Fruit fly (Drosophila melanogaster) whole organism, embryonic: ENCODE measurements around the gene rho-5.
A peak's percentile ranks its signal among the peaks of the same experiment; 100 is the strongest.

Source experiments
- Awh ChIP-seq: fragments of 200-800 bp; sonication (Bioruptor generic); IDR thresholded peaks from 2 replicates; pipeline ENCODE4, ENCODE4 v1.3.6; 2022; ENCODE audit warnings: missing biosample characterization, missing genetic modification characterization
- CG10366 ChIP-seq: fragments of 200-800 bp; sonication (Bioruptor generic); IDR thresholded peaks from 2 replicates; pipeline ENCODE4 v1.3.6; 2022; ENCODE audit warnings: missing biosample characterization, missing genetic modification characterization
- CG10654 ChIP-seq: fragments of 200-800 bp; sonication (Bioruptor generic); optimal IDR thresholded peaks from 2 replicates; lab custom pipeline; 2016; ENCODE audit warnings: missing biosample characterization, missing genetic modification characterization
- CG11093 ChIP-seq: fragments of 200-800 bp; sonication (Bioruptor generic); IDR thresholded peaks from 3 replicates; pipeline ENCODE4 v1.3.6; 2022; ENCODE audit warnings: missing biosample characterization, missing genetic modification characterization
- CG11695 ChIP-seq: fragments of 200-800 bp; sonication (Bioruptor generic); IDR thresholded peaks from 3 replicates; pipeline ENCODE4 v1.3.6; 2022; ENCODE audit warnings: missing biosample characterization, missing genetic modification characterization
- CG12219 ChIP-seq: fragments of 200-800 bp; sonication (Bioruptor generic); optimal IDR thresholded peaks from 3 replicates; lab custom pipeline; 2018; ENCODE audit warnings: missing biosample characterization, mild to moderate bottlenecking, missing genetic modification characterization
- CG1233 ChIP-seq: fragments of 200-800 bp; sonication (Bioruptor generic); optimal IDR thresholded peaks from 4 replicates; lab custom pipeline; 2018; ENCODE audit warnings: missing biosample characterization, mild to moderate bottlenecking, missing genetic modification characterization
- CG15073 ChIP-seq: fragments of 200-800 bp; sonication (Bioruptor generic); optimal IDR thresholded peaks from 2 replicates; lab custom pipeline; 2016; ENCODE audit warnings: missing biosample characterization, missing genetic modification characterization
- CG1647 ChIP-seq: fragments of 200-800 bp; sonication (Bioruptor generic); optimal IDR thresholded peaks from 3 replicates; lab custom pipeline; 2016; ENCODE audit warnings: missing biosample characterization, missing genetic modification characterization
- CG17912 ChIP-seq: fragments of 200-800 bp; sonication (Bioruptor generic); optimal IDR thresholded peaks from 2 replicates; lab custom pipeline; 2018; ENCODE audit warnings: missing biosample characterization, mild to moderate bottlenecking, missing genetic modification characterization
- CG2199 ChIP-seq: fragments of 200-800 bp; sonication (Bioruptor generic); IDR thresholded peaks from 3 replicates; pipeline ENCODE4 v1.3.6; 2022; ENCODE audit warnings: missing biosample characterization, missing genetic modification characterization
- CG31365 ChIP-seq: fragments of 200-800 bp; sonication (Bioruptor generic); optimal IDR thresholded peaks from 2 replicates; lab custom pipeline; 2018; ENCODE audit warnings: missing biosample characterization, mild to moderate bottlenecking, missing genetic modification characterization
- CG31441 ChIP-seq: fragments of 200-800 bp; sonication (Bioruptor generic); IDR thresholded peaks from 2 replicates; pipeline ENCODE4 v1.3.6; 2022; ENCODE audit warnings: missing biosample characterization, missing genetic modification characterization
- CG32767 ChIP-seq: fragments of 200-800 bp; sonication (Bioruptor generic); IDR thresholded peaks from 2 replicates; pipeline ENCODE4 v1.3.6; 2022; ENCODE audit warnings: missing biosample characterization, missing genetic modification characterization
- CG33213 ChIP-seq: fragments of 200-800 bp; sonication (Bioruptor generic); optimal IDR thresholded peaks from 3 replicates; lab custom pipeline; 2016; ENCODE audit warnings: missing biosample characterization, missing genetic modification characterization
- CG3726 ChIP-seq: fragments of 200-800 bp; sonication (Bioruptor generic); IDR thresholded peaks from 3 replicates; pipeline ENCODE4, ENCODE4 v1.3.6; 2022; ENCODE audit warnings: missing biosample characterization, missing genetic modification characterization
- CG6813 ChIP-seq: fragments of 200-800 bp; sonication (Bioruptor generic); optimal IDR thresholded peaks from 2 replicates; lab custom pipeline; 2017; ENCODE audit warnings: missing biosample characterization, missing genetic modification characterization, mild to moderate bottlenecking, moderate library complexity, missing genetic modification reagents
- CG7556 ChIP-seq: fragments of 200-800 bp; sonication (Bioruptor generic); optimal IDR thresholded peaks from 2 replicates; lab custom pipeline; 2017; ENCODE audit warnings: missing biosample characterization, mild to moderate bottlenecking, missing genetic modification characterization
- CG9817 ChIP-seq: fragments of 200-800 bp; sonication (Bioruptor generic); optimal IDR thresholded peaks from 2 replicates; lab custom pipeline; 2018; ENCODE audit warnings: missing biosample characterization, mild to moderate bottlenecking, missing genetic modification characterization, moderate library complexity
- Dad ChIP-seq: fragments of 200-800 bp; sonication (Bioruptor generic); optimal IDR thresholded peaks from 3 replicates; lab custom pipeline; 2016; ENCODE audit warnings: missing biosample characterization, missing genetic modification characterization
- Dek ChIP-seq: fragments of 200-800 bp; sonication (Bioruptor generic); optimal IDR thresholded peaks from 3 replicates; lab custom pipeline; 2019; ENCODE audit warnings: missing biosample characterization, mild to moderate bottlenecking, missing genetic modification characterization, moderate library complexity
- Doc2 ChIP-seq: fragments of 200-800 bp; sonication (Bioruptor generic); IDR thresholded peaks from 2 replicates; pipeline ENCODE4 v1.3.6; 2022; ENCODE audit warnings: missing biosample characterization, missing genetic modification characterization
- Dp ChIP-seq: fragments of 200-800 bp; sonication (Bioruptor generic); optimal IDR thresholded peaks from 2 replicates; lab custom pipeline; 2018; ENCODE audit warnings: missing biosample characterization, mild to moderate bottlenecking, missing genetic modification characterization, moderate library complexity
- HLH4C ChIP-seq: fragments of 200-800 bp; sonication (Bioruptor generic); IDR thresholded peaks from 3 replicates; pipeline ENCODE4 v1.3.6; 2022; ENCODE audit warnings: missing biosample characterization, missing genetic modification characterization; ENCODE audit not compliant: partially characterized antibody
- Meics ChIP-seq: fragments of 200-800 bp; sonication (Bioruptor generic); optimal IDR thresholded peaks from 2 replicates; lab custom pipeline; 2017; ENCODE audit warnings: missing biosample characterization, mild to moderate bottlenecking, missing genetic modification characterization
- Mes4 ChIP-seq: fragments of 200-800 bp; sonication (Bioruptor generic); optimal IDR thresholded peaks from 2 replicates; lab custom pipeline; 2016; ENCODE audit warnings: missing biosample characterization, missing genetic modification characterization
- Nf-YC ChIP-seq: fragments of 200-800 bp; optimal IDR thresholded peaks from 3 replicates; lab custom pipeline; 2019; ENCODE audit warnings: missing biosample characterization, mild to moderate bottlenecking, missing genetic modification characterization, moderate library complexity
- Side ChIP-seq: fragments of 200-800 bp; sonication (Bioruptor generic); optimal IDR thresholded peaks from 2 replicates; lab custom pipeline; 2016; ENCODE audit warnings: missing biosample characterization, missing genetic modification characterization
- Sox100B ChIP-seq: fragments of 200-800 bp; sonication (Bioruptor generic); optimal IDR thresholded peaks from 3 replicates; lab custom pipeline; 2018; ENCODE audit warnings: missing biosample characterization, mild to moderate bottlenecking, missing genetic modification characterization
- TFAM ChIP-seq: fragments of 200-800 bp; sonication (Bioruptor generic); optimal IDR thresholded peaks from 2 replicates; lab custom pipeline; 2017; ENCODE audit warnings: missing biosample characterization, missing genetic modification characterization, inconsistent platforms
- Xbp1 ChIP-seq: fragments of 200-800 bp; sonication (Bioruptor generic); optimal IDR thresholded peaks from 3 replicates; lab custom pipeline; 2016; ENCODE audit warnings: missing biosample characterization, mild to moderate bottlenecking, missing genetic modification characterization
- ase ChIP-seq: fragments of 200-800 bp; sonication (Bioruptor generic); IDR thresholded peaks from 3 replicates; pipeline ENCODE4 v1.3.6; 2022; ENCODE audit warnings: missing biosample characterization, missing genetic modification characterization
- crol ChIP-seq: fragments of 200-800 bp; sonication (Bioruptor generic); IDR thresholded peaks from 2 replicates; pipeline ENCODE4 v1.3.6; 2022; ENCODE audit warnings: missing biosample characterization, missing genetic modification characterization
- ewg ChIP-seq: fragments of 200-800 bp; sonication (Bioruptor generic); optimal IDR thresholded peaks from 3 replicates; lab custom pipeline; 2017; ENCODE audit warnings: mild to moderate bottlenecking, missing biosample characterization, missing genetic modification reagents, missing genetic modification characterization
- gcm ChIP-seq: fragments of 200-800 bp; sonication (Bioruptor generic); optimal IDR thresholded peaks from 2 replicates; lab custom pipeline; 2019; ENCODE audit warnings: missing biosample characterization, mild to moderate bottlenecking, missing genetic modification characterization, moderate library complexity
- gcm2 ChIP-seq: fragments of 200-800 bp; sonication (Bioruptor generic); optimal IDR thresholded peaks from 2 replicates; lab custom pipeline; 2016; ENCODE audit warnings: missing biosample characterization, missing genetic modification characterization
- ham ChIP-seq: fragments of 200-800 bp; sonication (Bioruptor generic); IDR thresholded peaks from 2 replicates; pipeline ENCODE4 v1.3.6; 2022; ENCODE audit warnings: missing biosample characterization, missing genetic modification characterization
- knrl ChIP-seq: fragments of 200-800 bp; sonication (Bioruptor generic); IDR thresholded peaks from 3 replicates; pipeline ENCODE4 v1.3.6; 2022; ENCODE audit warnings: missing biosample characterization, missing genetic modification characterization; ENCODE audit not compliant: partially characterized antibody
- lbe ChIP-seq: fragments of 200-800 bp; sonication (Bioruptor generic); optimal IDR thresholded peaks from 2 replicates; lab custom pipeline; 2016; ENCODE audit warnings: missing biosample characterization, mild to moderate bottlenecking, missing genetic modification characterization
- lola ChIP-seq, 3 experiments: fragments of >200 bp in 2 of 3; fragments of 200-800 bp in 1 of 3; sonication (Bioruptor generic) in 1 of 3; optimal IDR thresholded peaks; 2 replicates each; lab custom pipeline; 2017 to 2019; ENCODE audit warnings: missing biosample characterization in 3 of 3, missing genetic modification characterization in 3 of 3, mild to moderate bottlenecking in 1 of 3, moderate library complexity in 1 of 3
- maf-S ChIP-seq: fragments of 200-800 bp; sonication (Bioruptor generic); optimal IDR thresholded peaks from 2 replicates; lab custom pipeline; 2016; ENCODE audit warnings: missing biosample characterization, missing genetic modification characterization
- ranshi ChIP-seq: fragments of 200-800 bp; sonication (Bioruptor generic); IDR thresholded peaks from 2 replicates; pipeline ENCODE4 v1.3.6; 2022; ENCODE audit warnings: missing biosample characterization, missing genetic modification characterization
- sim ChIP-seq: fragments of 200-800 bp; sonication (Bioruptor generic); IDR thresholded peaks from 2 replicates; pipeline ENCODE4 v1.3.6; 2022; ENCODE audit warnings: missing biosample characterization, missing genetic modification characterization
- slbo ChIP-seq: fragments of 200-800 bp; sonication (Bioruptor generic); IDR thresholded peaks from 2 replicates; pipeline ENCODE4 v1.3.6; 2022; ENCODE audit warnings: missing biosample characterization, missing genetic modification characterization
- sna ChIP-seq: fragments of 200-800 bp; sonication (Bioruptor generic); IDR thresholded peaks from 2 replicates; pipeline ENCODE4 v1.3.6; 2022; ENCODE audit warnings: missing biosample characterization, missing genetic modification characterization; ENCODE audit not compliant: partially characterized antibody
- vvl ChIP-seq: fragments of 200-800 bp; sonication (Bioruptor generic); IDR thresholded peaks from 2 replicates; pipeline ENCODE4 v1.3.6; 2022; ENCODE audit warnings: missing biosample characterization, missing genetic modification characterization
- wek ChIP-seq: fragments of 200-800 bp; sonication (Bioruptor generic); optimal IDR thresholded peaks from 3 replicates; lab custom pipeline; 2018; ENCODE audit warnings: missing biosample characterization, mild to moderate bottlenecking, missing genetic modification characterization, moderate library complexity
- wor ChIP-seq: fragments of 200-800 bp; sonication (Bioruptor generic); IDR thresholded peaks from 2 replicates; pipeline ENCODE4 v1.3.6; 2022; ENCODE audit warnings: missing biosample characterization, missing genetic modification characterization

Gene rho-5

DNA sequence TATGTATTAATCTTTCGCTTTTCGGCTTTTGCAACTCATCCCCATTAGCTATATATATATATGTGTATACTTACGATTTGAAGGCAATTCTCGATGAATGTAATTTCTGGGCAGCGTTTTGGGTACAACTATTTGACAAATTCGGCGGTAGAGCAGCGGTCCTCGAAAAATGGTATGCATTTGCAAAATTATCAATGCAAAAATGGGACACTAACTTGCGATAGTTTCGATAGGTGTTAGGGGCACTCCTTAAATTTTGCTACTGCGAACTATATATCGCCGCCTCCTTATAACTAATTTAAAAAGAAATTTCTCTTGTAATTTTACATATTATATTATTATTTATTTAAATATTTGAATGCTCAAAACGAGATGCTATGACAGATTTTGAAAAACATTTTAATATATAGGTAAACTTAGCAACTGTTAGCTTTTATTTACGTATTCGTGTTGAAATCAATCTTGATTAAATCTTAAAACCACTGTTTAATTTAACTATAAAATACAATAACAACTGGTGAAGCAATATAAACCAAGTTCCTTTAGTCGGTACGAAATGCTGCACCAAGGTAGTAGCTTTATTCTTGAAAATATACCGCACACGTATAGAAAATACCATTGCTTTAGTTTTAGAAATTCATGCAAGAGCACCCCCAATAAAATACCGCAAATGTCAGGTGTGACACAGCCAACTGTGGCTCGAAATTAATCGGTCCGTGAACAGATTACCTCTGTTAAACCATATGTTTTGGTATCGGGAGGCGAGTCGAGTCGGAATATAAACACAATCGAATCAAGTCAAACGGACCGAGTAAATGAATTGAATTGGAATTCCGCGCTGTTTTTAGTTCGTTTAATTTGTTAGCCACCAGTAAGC lies 39.8 kb upstream of the rho-5 start, which contains the start of the genes CG5355 and Klp31E (continued):
- TF ChIP-seq Nf-YC (peak; percentile 76), Doc2 (no peak), ham (no peak), CG11093 (GFP tag; lab: Robert Waterston, UW) (no peak), wor (GFP tag; lab: Robert Waterston, UW) (0 out of 2 replicates have a peak, but pooled peaks have one; percentile 17), ranshi (GFP tag; lab: Robert Waterston, UW) (0 out of 2 replicates have a peak, but pooled peaks have one; percentile 44), CG9817 (tag; lab: Kevin White, UChicago) (peak; percentile 74), sim (GFP tag; lab: Robert Waterston, UW) (no peak), Dp (GFP tag; lab: Kevin White, UChicago) (no peak), wek (peak; percentile 89), gcm (GFP tag; lab: Kevin White, UChicago) (peak; percentile 45), CG15073 (GFP tag; lab: Kevin White, UChicago) (no peak), CG10366 (no peak), CG1647 (GFP tag; lab: Kevin White, UChicago) (peak; percentile 10), gcm2 (GFP tag; lab: Kevin White, UChicago) (peak; percentile 35), CG3726 (GFP tag; lab: Robert Waterston, UW) (no peak), sna (GFP tag; lab: Robert Waterston, UW) (peak; percentile 75), Mes4 (GFP tag; lab: Kevin White, UChicago) (peak; percentile 46), Meics (peak; percentile 80), CG6813 (no peak), CG31441 (GFP tag; lab: Robert Waterston, UW) (no peak), Dek (tag; lab: Kevin White, UChicago) (no peak), lbe (GFP tag; lab: Kevin White, UChicago) (no peak), TFAM (no peak), crol (GFP tag; lab: Robert Waterston, UW) (no peak), CG7556 (peak; percentile 84), CG2199 (GFP tag; lab: Robert Waterston, UW) (0 out of 3 replicates have a peak, but pooled peaks have one; percentile 24), CG31365 (tag; lab: Kevin White, UChicago) (no peak), Xbp1 (GFP tag; lab: Kevin White, UChicago) (peak; percentile 71), CG12219 (GFP tag; lab: Kevin White, UChicago) (peak; percentile 40), Dad (GFP tag; lab: Kevin White, UChicago) (peak; percentile 32), CG11695 (GFP tag; lab: Robert Waterston, UW) (no peak; the same call in 2 of the 3 replicates), Sox100B (GFP tag; lab: Kevin White, UChicago) (peak; percentile 72), slbo (GFP tag; lab: Robert Waterston, UW) (peak; percentile 81), ase (GFP tag; lab: Robert Waterston, UW) (peak; percentile 4; the same call in 1 of the 3 replicates), CG10654 (GFP tag; lab: Kevin White, UChicago) (peak; percentile 61), CG17912 (GFP tag; lab: Kevin White, UChicago) (no peak), CG1233 (GFP tag; lab: Kevin White, UChicago) (peak; percentile 62), HLH4C (peak; percentile 65), Awh (no peak), knrl (GFP tag; lab: Robert Waterston, UW) (peak; percentile 67; the same call in 2 of the 3 replicates), vvl (GFP tag; lab: Robert Waterston, UW) (peak; percentile 62), CG33213 (GFP tag; lab: Kevin White, UChicago) (peak; percentile 52), lola (GFP tag; optimal IDR thresholded peaks at IDR 0.05; lab: Kevin White, UChicago) (peak in 1 of 3 experiments; percentile 82), maf-S (GFP tag; lab: Kevin White, UChicago) (peak; percentile 56), CG32767 (GFP tag; lab: Robert Waterston, UW) (0 out of 2 replicates have a peak, but pooled peaks have one; percentile 25), Side (GFP tag; lab: Kevin White, UChicago) (peak; percentile 42), ewg (peak; percentile 39)
